Worm (Caenorhabditis elegans) whole organism, young adult: ENCODE measurements around the gene imb-2.

Source experiments
- C17E4.6 ChIP-seq: fragments of 200-800 bp; sonication (Bioruptor generic); IDR thresholded peaks from 2 replicates; pipeline ENCODE4 v1.3.6; 2022; ENCODE audit warnings: missing genetic modification reagents, missing genetic modification characterization, missing compliant biosample characterization
- die-1 ChIP-seq: sonication (generic microtip); optimal IDR thresholded peaks from 2 replicates; lab custom pipeline; 2016; ENCODE audit warnings: missing genotype, mild to moderate bottlenecking, missing genetic modification characterization, missing compliant biosample characterization
- unc-62 ChIP-seq: fragments of 150-350 bp; optimal IDR thresholded peaks from 2 replicates; lab custom pipeline; 2014; ENCODE audit warnings: missing biosample characterization, missing genetic modification reagents, missing genetic modification characterization

- TF ChIP-seq C17E4.6 (GFP tag; lab: Robert Waterston, UW), result no peak
- TF ChIP-seq die-1, result no peak
- TF ChIP-seq unc-62 (GFP tag; lab: Kevin White, UChicago), result no peak
Measured at ce11 chrII:14383644-14384043, 18.1 kb downstream of the imb-2 start, which contains the start of gene mes-2.
